Fruit fly (Drosophila melanogaster): ENCODE measurements around the gene CG7387.

DNA sequence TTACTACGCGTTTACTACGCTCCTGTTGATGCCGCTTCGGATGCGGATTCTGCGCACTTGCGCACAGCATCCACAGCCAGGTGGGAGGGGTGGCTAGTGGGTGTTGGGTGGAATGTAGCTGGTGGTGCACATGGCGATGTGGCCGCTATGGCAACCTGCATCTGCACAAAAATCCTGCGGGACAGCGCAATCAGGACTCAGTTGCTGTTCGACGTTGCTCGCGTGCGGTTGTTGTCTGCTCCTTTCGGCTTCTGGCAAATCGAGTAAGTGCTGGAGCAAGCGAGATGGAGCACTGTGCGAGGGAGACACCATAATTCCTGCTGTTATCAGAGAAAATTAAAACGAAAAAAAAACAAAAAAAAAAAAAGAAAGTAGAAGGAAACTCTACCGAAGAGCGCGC is 48.0 kb upstream of the CG7387 start:
- TF ChIP-seq CG1621 (tag; optimal IDR thresholded peaks at IDR 0.05) (no peak), Hr39 (GFP tag; optimal IDR thresholded peaks at IDR 0.05) (no peak), CG16779 (tag; optimal IDR thresholded peaks at IDR 0.05) (no peak), vri (GFP tag; optimal IDR thresholded peaks at IDR 0.05) (no peak), Sox15 (GFP tag; optimal IDR thresholded peaks at IDR 0.05) (no peak), svp (GFP tag) (no peak), acj6 (GFP tag; optimal IDR thresholded peaks at IDR 0.05) (no peak), CG31627 (GFP tag; optimal IDR thresholded peaks at IDR 0.05) (no peak), CG6808 (GFP tag; optimal IDR thresholded peaks at IDR 0.05) (peak; percentile 23), CG34406 (GFP tag; optimal IDR thresholded peaks at IDR 0.05) (no peak), CG10631 (GFP tag; optimal IDR thresholded peaks at IDR 0.05) (no peak), CG8319 (GFP tag; optimal IDR thresholded peaks at IDR 0.05) (no peak), CG6163 (GFP tag; IDR thresholded peaks at IDR 0.05) (peak; percentile 35; the same call in 1 of the 3 replicates)
